Comparison of ENCODE assay signal across 4 worm cellular contexts in the genomic region with DNA sequence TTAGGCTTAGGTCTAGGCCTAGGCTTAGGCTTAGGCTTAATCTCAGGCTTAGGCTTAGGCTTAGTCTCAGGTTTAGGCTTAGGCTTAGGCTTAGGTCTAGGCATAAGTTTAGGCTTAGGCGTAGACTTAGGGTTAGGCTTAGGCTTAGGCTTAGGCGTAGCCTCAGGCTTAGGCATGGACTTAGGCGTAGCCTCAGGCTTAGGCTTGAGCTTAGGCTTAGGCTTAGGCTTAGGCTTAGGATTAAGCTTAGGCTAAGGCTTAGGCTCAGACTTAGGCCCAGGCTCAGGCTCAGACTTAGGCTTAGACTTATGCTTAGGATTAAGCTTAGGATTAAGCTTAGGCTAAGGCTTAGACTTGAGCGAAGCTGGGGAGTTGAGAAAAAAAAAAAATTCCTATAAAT.
TF ChIP-seq lines count a peak whose summit lies in the region.

No protein-coding gene starts in this region.

TF ChIP-seq in whole organism, early embryonic, 17 proteins besides CTCF, POLR2A, EP300 and RAD21:
- peak; percentile 96 for TF ChIP-seq ceh-36 (tag; optimal IDR thresholded peaks at IDR 0.05; lab: Kevin White, UChicago)
- TF ChIP-seq pes-1 (GFP tag; IDR thresholded peaks at IDR 0.05; lab: Robert Waterston, UW): no peak
TF ChIP-seq in whole organism, early embryonic: peak in this region for 1.

TF ChIP-seq in whole organism, late embryonic, 69 proteins besides CTCF, POLR2A, EP300 and RAD21:
- TF ChIP-seq dve-1 (tag; optimal IDR thresholded peaks at IDR 0.05; lab: Kevin White, UChicago): peak; percentile 98
- TF ChIP-seq odd-2 (tag; optimal IDR thresholded peaks at IDR 0.05; lab: Kevin White, UChicago): no peak
- TF ChIP-seq ceh-24 (tag; optimal IDR thresholded peaks at IDR 0.05; lab: Kevin White, UChicago): no peak
- TF ChIP-seq ttx-3 (tag; optimal IDR thresholded peaks at IDR 0.05; lab: Kevin White, UChicago): no peak
- no peak for TF ChIP-seq T23F11.4 (GFP tag; optimal IDR thresholded peaks at IDR 0.05; lab: Kevin White, UChicago)
TF ChIP-seq in whole organism, late embryonic: peak in this region for 1.

TF ChIP-seq in whole organism, midembryonic, 9 proteins besides CTCF, POLR2A, EP300 and RAD21:
- 0 out of 2 replicates have a peak, but pooled peaks have one; percentile 58 for TF ChIP-seq ztf-29 (GFP tag; IDR thresholded peaks at IDR 0.05; lab: Robert Waterston, UW)
- TF ChIP-seq med-1 (GFP tag; optimal IDR thresholded peaks at IDR 0.05; lab: Kevin White, UChicago; ENCODE audit: insufficient read depth): no peak

TF ChIP-seq in whole organism, mixed stage, embryonic, 35 proteins besides CTCF, POLR2A, EP300 and RAD21:
- TF ChIP-seq ham-2 (GFP tag; optimal IDR thresholded peaks at IDR 0.05; lab: Kevin White, UChicago) (peak; percentile 50), lin-32 (GFP tag; optimal IDR thresholded peaks at IDR 0.05; lab: Kevin White, UChicago) (no peak)
